Fruit fly (Drosophila melanogaster): ENCODE data around the gene Ddrgk1.

Ddrgk1 gene

dm6 chr3R:21195210-21195967, 19.5 kb upstream of the Ddrgk1 start (continued):
- TF ChIP-seq CG9609 (GFP tag; optimal IDR thresholded peaks at IDR 0.05): no peak
- no peak for TF ChIP-seq fd3F (GFP tag; optimal IDR thresholded peaks at IDR 0.05)
- TF ChIP-seq CG6813 (GFP tag; optimal IDR thresholded peaks at IDR 0.05): no peak
- no peak for TF ChIP-seq tap (tag; optimal IDR thresholded peaks at IDR 0.05)
- TF ChIP-seq CG17328 (GFP tag; IDR thresholded peaks at IDR 0.05): 0 out of 2 replicates have a peak, but pooled peaks have one; percentile 33
- no peak for TF ChIP-seq MBD-R2 (GFP tag; IDR thresholded peaks at IDR 0.05)
- TF ChIP-seq CG7372 (GFP tag; IDR thresholded peaks at IDR 0.05): no peak
- no peak for TF ChIP-seq CG30431 (GFP tag; optimal IDR thresholded peaks at IDR 0.05)
- no peak for TF ChIP-seq bbx (GFP tag; IDR thresholded peaks at IDR 0.05; ENCODE audit: partially characterized antibody)
- TF ChIP-seq CG2120 (GFP tag; optimal IDR thresholded peaks at IDR 0.05): peak; percentile 15
- peak; percentile 9 for TF ChIP-seq nmo (GFP tag; optimal IDR thresholded peaks at IDR 0.05)
- TF ChIP-seq CG7745 (tag; optimal IDR thresholded peaks at IDR 0.05): no peak
- TF ChIP-seq Adf1 (GFP tag; IDR thresholded peaks at IDR 0.05): no peak
- TF ChIP-seq slbo (GFP tag; IDR thresholded peaks at IDR 0.05): peak; percentile 44; the same call in 1 of the 2 replicates
- peak; percentile 14 for TF ChIP-seq Blimp-1 (GFP tag; optimal IDR thresholded peaks at IDR 0.05)
- TF ChIP-seq CG9876 (GFP tag; optimal IDR thresholded peaks at IDR 0.05): no peak
- no peak for TF ChIP-seq E2f2 (GFP tag; IDR thresholded peaks at IDR 0.05)
- peak; percentile 67 for TF ChIP-seq Drgx (GFP tag; IDR thresholded peaks at IDR 0.05)
- no peak for TF ChIP-seq Jarid2 (GFP tag; optimal IDR thresholded peaks at IDR 0.05)
- no peak for TF ChIP-seq ind (GFP tag; optimal IDR thresholded peaks at IDR 0.05)
- no peak for TF ChIP-seq CG10462 (GFP tag; optimal IDR thresholded peaks at IDR 0.05)
- TF ChIP-seq Atf3 (GFP tag; optimal IDR thresholded peaks at IDR 0.05): no peak
- TF ChIP-seq CG12769 (tag; optimal IDR thresholded peaks at IDR 0.05): no peak
- no peak for TF ChIP-seq CG17186 (GFP tag; optimal IDR thresholded peaks at IDR 0.05)
- TF ChIP-seq lbe (GFP tag; optimal IDR thresholded peaks at IDR 0.05): no peak
- no peak for TF ChIP-seq CG15269 (tag; optimal IDR thresholded peaks at IDR 0.05)
- TF ChIP-seq Lhr (GFP tag; optimal IDR thresholded peaks at IDR 0.05): no peak
- no peak for TF ChIP-seq tin (GFP tag; optimal IDR thresholded peaks at IDR 0.05)
- no peak for TF ChIP-seq Dip2 (GFP tag; IDR thresholded peaks at IDR 0.05)
- 0 out of 2 replicates have a peak, but pooled peaks have one; percentile 30 for TF ChIP-seq ara (GFP tag; IDR thresholded peaks at IDR 0.05)
- TF ChIP-seq Meics (GFP tag; optimal IDR thresholded peaks at IDR 0.05): no peak
- peak; percentile 78 for TF ChIP-seq sens (GFP tag)
- no peak for TF ChIP-seq Gug (GFP tag; IDR thresholded peaks at IDR 0.05)
- TF ChIP-seq ap (GFP tag; IDR thresholded peaks at IDR 0.05): no peak
- peak; percentile 12 for TF ChIP-seq CG10979 (tag; optimal IDR thresholded peaks at IDR 0.05)
- TF ChIP-seq CG6175 (GFP tag; IDR thresholded peaks at IDR 0.05): no peak
- no peak for TF ChIP-seq bigmax (GFP tag; optimal IDR thresholded peaks at IDR 0.05)
- TF ChIP-seq CG11456 (GFP tag; IDR thresholded peaks at IDR 0.05): no peak
- TF ChIP-seq jumu (GFP tag; optimal IDR thresholded peaks at IDR 0.05): no peak
- no peak for TF ChIP-seq CG4820 (GFP tag; optimal IDR thresholded peaks at IDR 0.05)
- TF ChIP-seq exex (tag; optimal IDR thresholded peaks at IDR 0.05): no peak
- TF ChIP-seq zen2 (GFP tag; IDR thresholded peaks at IDR 0.05; ENCODE audit: partially characterized antibody): no peak
- TF ChIP-seq Sry-δ (GFP tag; optimal IDR thresholded peaks at IDR 0.05): no peak
- TF ChIP-seq maf-S (GFP tag; optimal IDR thresholded peaks at IDR 0.05): no peak
- no peak for TF ChIP-seq aop (GFP tag; IDR thresholded peaks at IDR 0.05)
- TF ChIP-seq CG9932 (GFP tag; IDR thresholded peaks at IDR 0.05): 0 out of 2 replicates have a peak, but pooled peaks have one; percentile 34
- no peak for TF ChIP-seq CG33213 (GFP tag; optimal IDR thresholded peaks at IDR 0.05)
- no peak for TF ChIP-seq seq (GFP tag; IDR thresholded peaks at IDR 0.05)
- TF ChIP-seq peb (GFP tag; IDR thresholded peaks at IDR 0.05): no peak
- peak; percentile 17 for TF ChIP-seq Med (GFP tag)
- no peak for TF ChIP-seq mld (GFP tag; IDR thresholded peaks at IDR 0.05; ENCODE audit: partially characterized antibody)
